Worm (Caenorhabditis elegans) whole organism, young adult: Measurements from ENCODE around the gene ZK1010.2.
A peak's percentile ranks its signal among the peaks of the same experiment; 100 is the strongest.

Experiments
- B0035.1 ChIP-seq: sonication (generic microtip); optimal IDR thresholded peaks from 2 replicates; lab custom pipeline; 2016; ENCODE audit warnings: missing genetic modification characterization, mild to moderate bottlenecking, missing compliant biosample characterization, missing genotype, missing genetic modification reagents
- F10E7.11 ChIP-seq: sonication (generic microtip); optimal IDR thresholded peaks from 2 replicates; lab custom pipeline; 2017; ENCODE audit warnings: mild to moderate bottlenecking, missing genetic modification characterization, moderate library complexity, missing compliant biosample characterization
- F22D6.2 ChIP-seq: sonication (generic microtip); optimal IDR thresholded peaks from 2 replicates; lab custom pipeline; 2016; ENCODE audit warnings: mild to moderate bottlenecking, missing genetic modification characterization, missing compliant biosample characterization
- F39B2.1 ChIP-seq: fragments of 200-800 bp; sonication (Bioruptor generic); IDR thresholded peaks from 2 replicates; pipeline ENCODE4 v1.3.6; 2022; ENCODE audit warnings: missing genetic modification reagents, missing genetic modification characterization, missing compliant biosample characterization
- F49E8.2 ChIP-seq: sonication (generic microtip); optimal IDR thresholded peaks from 3 replicates; lab custom pipeline; 2017; ENCODE audit warnings: missing genetic modification characterization, mild to moderate bottlenecking, missing compliant biosample characterization, antibody characterized with exemption, moderate library complexity; ENCODE audit not compliant: insufficient read depth
- F52B5.7 ChIP-seq: sonication (generic microtip); optimal IDR thresholded peaks from 2 replicates; lab custom pipeline; 2016; ENCODE audit warnings: mild to moderate bottlenecking, missing genetic modification characterization, missing compliant biosample characterization
- F57C9.4 ChIP-seq: sonication (generic microtip); optimal IDR thresholded peaks from 2 replicates; lab custom pipeline; 2017; ENCODE audit warnings: mild to moderate bottlenecking, missing genetic modification characterization, missing compliant biosample characterization
- K11D2.4 ChIP-seq: fragments of 200-800 bp; sonication (Bioruptor generic); IDR thresholded peaks from 2 replicates; pipeline ENCODE4 v1.3.6; 2022; ENCODE audit warnings: missing genetic modification reagents, missing genetic modification characterization, missing compliant biosample characterization
- K12H6.12 ChIP-seq: fragments of 200-800 bp; sonication (Bioruptor generic); optimal IDR thresholded peaks from 2 replicates; lab custom pipeline; 2018; ENCODE audit warnings: mild to moderate bottlenecking, missing genetic modification characterization, missing compliant biosample characterization
- T07F8.4 ChIP-seq: sonication (generic microtip); optimal IDR thresholded peaks from 2 replicates; lab custom pipeline; 2016; ENCODE audit warnings: mild to moderate bottlenecking, missing genetic modification characterization, moderate library complexity, missing compliant biosample characterization
- T26A5.8 ChIP-seq: sonication (generic microtip); optimal IDR thresholded peaks from 2 replicates; lab custom pipeline; 2016; ENCODE audit warnings: missing genetic modification characterization, missing compliant biosample characterization
- Y95B8A.8 ChIP-seq: fragments of 200-800 bp; sonication (Bioruptor generic); IDR thresholded peaks from 2 replicates; pipeline ENCODE4 v1.3.6; 2022; ENCODE audit warnings: missing genetic modification reagents, missing genetic modification characterization, missing compliant biosample characterization
- ZK185.1 ChIP-seq: sonication (generic microtip); optimal IDR thresholded peaks from 2 replicates; lab custom pipeline; 2016; ENCODE audit warnings: mild to moderate bottlenecking, missing genetic modification characterization, missing compliant biosample characterization; ENCODE audit not compliant: poor library complexity, severe bottlenecking
- aptf-2 ChIP-seq: fragments of 200-800 bp; sonication (Bioruptor generic); conservative IDR thresholded peaks from 2 replicates; pipeline ENCODE4 v1.3.6; 2022; ENCODE audit warnings: missing genetic modification reagents, missing genetic modification characterization, missing compliant biosample characterization
- aptf-3 ChIP-seq: fragments of 200-800 bp; sonication (Bioruptor generic); IDR thresholded peaks from 2 replicates; pipeline ENCODE4 v1.3.6; 2022; ENCODE audit warnings: missing genetic modification characterization, missing compliant biosample characterization
- bed-1 ChIP-seq: fragments of 200-800 bp; sonication (Bioruptor generic); IDR thresholded peaks from 2 replicates; pipeline ENCODE4 v1.3.6; 2022; ENCODE audit warnings: missing genetic modification reagents, missing genetic modification characterization, missing compliant biosample characterization
- ccch-3 ChIP-seq: fragments of 200-800 bp; sonication (Bioruptor generic); optimal IDR thresholded peaks from 2 replicates; lab custom pipeline; 2018; ENCODE audit warnings: mild to moderate bottlenecking, missing genetic modification characterization, missing compliant biosample characterization
- chd-7 ChIP-seq: sonication (generic microtip); optimal IDR thresholded peaks from 2 replicates; lab custom pipeline; 2016; ENCODE audit warnings: mild to moderate bottlenecking, missing genetic modification characterization, moderate library complexity, missing compliant biosample characterization
- dpff-1 ChIP-seq: sonication (generic microtip); optimal IDR thresholded peaks from 2 replicates; lab custom pipeline; 2017; ENCODE audit warnings: mild to moderate bottlenecking, missing genetic modification characterization, missing compliant biosample characterization
- dpl-1 ChIP-seq: fragments of 150-350 bp; optimal IDR thresholded peaks from 2 replicates; lab custom pipeline; 2014; ENCODE audit warnings: missing biosample characterization, missing genetic modification reagents, missing genetic modification characterization
- egl-18 ChIP-seq: fragments of 200-800 bp; sonication (Bioruptor generic); IDR thresholded peaks from 2 replicates; pipeline ENCODE4 v1.3.6; 2022; ENCODE audit warnings: missing genetic modification reagents, missing genetic modification characterization, missing compliant biosample characterization
- egrh-3 ChIP-seq: fragments of 200-800 bp; sonication (Bioruptor generic); IDR thresholded peaks from 2 replicates; pipeline ENCODE4 v1.3.6; 2022; ENCODE audit warnings: missing genetic modification reagents, missing genetic modification characterization, missing compliant biosample characterization
- hmg-1.2 ChIP-seq: fragments of 200-800 bp; sonication (Bioruptor generic); IDR thresholded peaks from 2 replicates; pipeline ENCODE4 v1.3.6; 2022; ENCODE audit warnings: missing genetic modification reagents, missing genetic modification characterization, missing compliant biosample characterization
- hrde-1 ChIP-seq: sonication (generic microtip); optimal IDR thresholded peaks from 2 replicates; lab custom pipeline; 2016; ENCODE audit warnings: missing genetic modification characterization, mild to moderate bottlenecking, missing compliant biosample characterization, moderate library complexity, missing genotype, missing genetic modification reagents, borderline replicate concordance
- lag-1 ChIP-seq: fragments of 200-800 bp; sonication (Bioruptor generic); IDR thresholded peaks from 2 replicates; pipeline ENCODE4 v1.3.6; 2022; ENCODE audit warnings: missing genetic modification reagents, missing genetic modification characterization, missing compliant biosample characterization
- let-607 ChIP-seq, 2 experiments: fragments of 200-800 bp in 1 of 2; sonication (Bioruptor generic) in 1 of 2; sonication (generic microtip) in 1 of 2; optimal IDR thresholded peaks; 2 replicates each; lab custom pipeline; 2016 to 2018; ENCODE audit warnings: mild to moderate bottlenecking in 2 of 2, missing compliant biosample characterization in 2 of 2, missing genetic modification characterization in 2 of 2, moderate library complexity in 2 of 2, missing genotype in 1 of 2
- lin-26 ChIP-seq: fragments of 200-800 bp; sonication (Bioruptor generic); IDR thresholded peaks from 2 replicates; pipeline ENCODE4 v1.3.6; 2022; ENCODE audit warnings: missing genetic modification reagents, missing genetic modification characterization, missing compliant biosample characterization
- lin-35 ChIP-seq, 3 experiments: fragments of 150-350 bp in 2 of 3; sonication (generic microtip) in 1 of 3; optimal IDR thresholded peaks; 2 replicates each; lab custom pipeline; 2014 to 2018; ENCODE audit warnings: missing biosample characterization in 3 of 3, missing genetic modification characterization in 3 of 3, missing genetic modification reagents in 3 of 3
- lin-54 ChIP-seq: fragments of 200-800 bp; sonication (Bioruptor generic); optimal IDR thresholded peaks from 2 replicates; lab custom pipeline; 2018; ENCODE audit warnings: mild to moderate bottlenecking, missing genetic modification characterization, missing compliant biosample characterization
- lsy-27 ChIP-seq: sonication (generic microtip); optimal IDR thresholded peaks from 2 replicates; lab custom pipeline; 2017; ENCODE audit warnings: missing genetic modification characterization, mild to moderate bottlenecking, missing compliant biosample characterization, antibody characterized with exemption, missing genotype, borderline replicate concordance; ENCODE audit not compliant: insufficient read depth
- madf-3 ChIP-seq: fragments of 200-800 bp; sonication (Bioruptor generic); IDR thresholded peaks from 2 replicates; pipeline ENCODE4 v1.3.6; 2022; ENCODE audit warnings: missing genetic modification reagents, missing genetic modification characterization, missing compliant biosample characterization
- mel-28 ChIP-seq: sonication (generic microtip); optimal IDR thresholded peaks from 2 replicates; lab custom pipeline; 2016; ENCODE audit warnings: borderline replicate concordance, mild to moderate bottlenecking, missing genetic modification characterization, missing compliant biosample characterization
- nfyb-1 ChIP-seq: fragments of 200-800 bp; sonication (Bioruptor generic); IDR thresholded peaks from 2 replicates; pipeline ENCODE4 v1.3.6; 2022; ENCODE audit warnings: missing genetic modification reagents, missing genetic modification characterization, missing compliant biosample characterization
- nhr-179 ChIP-seq: sonication (generic microtip); optimal IDR thresholded peaks from 2 replicates; lab custom pipeline; 2016; ENCODE audit warnings: mild to moderate bottlenecking, missing genetic modification characterization, missing compliant biosample characterization
- nhr-27 ChIP-seq: fragments of 200-800 bp; sonication (Bioruptor generic); optimal IDR thresholded peaks from 2 replicates; lab custom pipeline; 2018; ENCODE audit warnings: mild to moderate bottlenecking, missing genetic modification characterization, moderate library complexity, missing compliant biosample characterization
- nhr-80 ChIP-seq: sonication (generic microtip); optimal IDR thresholded peaks from 2 replicates; lab custom pipeline; 2016; ENCODE audit warnings: missing genetic modification characterization, missing compliant biosample characterization
- rcor-1 ChIP-seq: fragments of 200-800 bp; sonication (Bioruptor generic); IDR thresholded peaks from 2 replicates; pipeline ENCODE4 v1.3.6; 2022; ENCODE audit warnings: missing genetic modification reagents, missing genetic modification characterization, missing compliant biosample characterization
- rec-8 ChIP-seq, 2 experiments: sonication (generic microtip); optimal IDR thresholded peaks; 2 replicates each; lab custom pipeline; 2016; ENCODE audit warnings: mild to moderate bottlenecking in 2 of 2, missing genetic modification characterization in 2 of 2, missing genetic modification reagents in 2 of 2, missing genotype in 2 of 2, missing biosample characterization in 1 of 2, missing compliant biosample characterization in 1 of 2, moderate library complexity in 1 of 2
- repo-1 ChIP-seq: sonication (generic microtip); optimal IDR thresholded peaks from 2 replicates; lab custom pipeline; 2017; ENCODE audit warnings: mild to moderate bottlenecking, missing genetic modification characterization, missing compliant biosample characterization
- sea-2 ChIP-seq: fragments of 200-800 bp; sonication (Bioruptor generic); IDR thresholded peaks from 2 replicates; pipeline ENCODE4 v1.3.6; 2022; ENCODE audit warnings: missing genetic modification characterization, missing compliant biosample characterization
- snpc-1.3 ChIP-seq: sonication (generic microtip); optimal IDR thresholded peaks from 2 replicates; lab custom pipeline; 2017; ENCODE audit warnings: missing genetic modification characterization, mild to moderate bottlenecking, missing compliant biosample characterization, antibody characterized with exemption, moderate library complexity, missing genotype, missing genetic modification reagents; ENCODE audit not compliant: insufficient read depth
- snpc-4 ChIP-seq, 5 experiments: fragments of 150-350 bp in 1 of 5; sonication (generic microtip) in 4 of 5; optimal IDR thresholded peaks; 2 replicates each; lab custom pipeline; 2014 to 2018; ENCODE audit warnings: missing genetic modification characterization in 5 of 5, missing biosample characterization in 3 of 5, antibody characterized with exemption in 2 of 5, mild to moderate bottlenecking in 2 of 5, missing compliant biosample characterization in 2 of 5, missing genotype in 2 of 5, moderate library complexity in 2 of 5, missing genetic modification reagents in 1 of 5
- tbp1 ChIP-seq: fragments of 200-800 bp; sonication (Bioruptor generic); optimal IDR thresholded peaks from 2 replicates; lab custom pipeline; 2018; ENCODE audit warnings: mild to moderate bottlenecking, missing genetic modification characterization, missing compliant biosample characterization
- ztf-26 ChIP-seq: sonication (generic microtip); optimal IDR thresholded peaks from 2 replicates; lab custom pipeline; 2017; ENCODE audit warnings: missing genetic modification characterization, missing compliant biosample characterization
- ztf-28 ChIP-seq: fragments of 200-800 bp; sonication (Bioruptor generic); IDR thresholded peaks from 2 replicates; pipeline ENCODE4 v1.3.6; 2022; ENCODE audit warnings: missing genetic modification reagents, missing genetic modification characterization, missing compliant biosample characterization
- ztf-3 ChIP-seq: fragments of 200-800 bp; sonication (Bioruptor generic); optimal IDR thresholded peaks from 2 replicates; lab custom pipeline; 2018; ENCODE audit warnings: mild to moderate bottlenecking, missing genetic modification characterization, missing compliant biosample characterization

The ZK1010.2 gene

ce11 chrIII:12931786-12932427, 45.8 kb downstream of the ZK1010.2 start, which contains the start of gene rbm-7:
Gene rbm-7 (minus strand): TSS chrIII:12931867.
- TF ChIP-seq ZK185.1 (tag; lab: Kevin White, UChicago) = peak; percentile 29
- no peak for TF ChIP-seq ztf-3 (GFP tag; lab: Kevin White, UChicago)
- TF ChIP-seq lin-54 (GFP tag; lab: Kevin White, UChicago) = peak; percentile 71
- TF ChIP-seq ccch-3 (GFP tag; lab: Kevin White, UChicago) = no peak
- TF ChIP-seq hrde-1 (tag; lab: Kevin White, UChicago) = no peak
- no peak for TF ChIP-seq F52B5.7 (tag; lab: Kevin White, UChicago)
- no peak for TF ChIP-seq lag-1
- 0 out of 2 replicates have a peak, but pooled peaks have one; percentile 31 for TF ChIP-seq rcor-1 (GFP tag; lab: Robert Waterston, UW)
- TF ChIP-seq nhr-179 (tag; lab: Kevin White, UChicago) = no peak
- TF ChIP-seq chd-7 (tag; lab: Kevin White, UChicago) = no peak
- no peak for TF ChIP-seq Y95B8A.8 (GFP tag; lab: Robert Waterston, UW)
- TF ChIP-seq T07F8.4 = no peak
- TF ChIP-seq F22D6.2 (tag; lab: Kevin White, UChicago) = no peak
- peak; percentile 48 for TF ChIP-seq tbp1 (GFP tag; lab: Kevin White, UChicago)
- no peak for TF ChIP-seq nhr-27 (tag; lab: Kevin White, UChicago)
- peak; percentile 18 for TF ChIP-seq snpc-1.3 (tag; lab: Kevin White, UChicago)
- TF ChIP-seq dpff-1 (tag; lab: Kevin White, UChicago) = no peak
- no peak for TF ChIP-seq mel-28 (tag; lab: Kevin White, UChicago)
- no peak for TF ChIP-seq aptf-2 (GFP tag; lab: Robert Waterston, UW)
- TF ChIP-seq ztf-26 (tag; lab: Kevin White, UChicago) = peak; percentile 68
- TF ChIP-seq dpl-1 (GFP tag; lab: Kevin White, UChicago) = peak; percentile 29
- TF ChIP-seq repo-1 (tag; lab: Kevin White, UChicago) = no peak
- peak; percentile 53 for TF ChIP-seq hmg-1.2 (GFP tag; lab: Robert Waterston, UW)
- TF ChIP-seq lin-35 (GFP tag; optimal IDR thresholded peaks at IDR 0.05; lab: Kevin White, UChicago) = peak in 1 of 3 experiments; percentile 43
- TF ChIP-seq egrh-3 (GFP tag; lab: Robert Waterston, UW) = no peak
- TF ChIP-seq K11D2.4 = peak; percentile 76
- TF ChIP-seq lsy-27 (tag; lab: Kevin White, UChicago) = no peak
- peak; percentile 32 for TF ChIP-seq K12H6.12 (tag; lab: Kevin White, UChicago)
- TF ChIP-seq lin-26 (GFP tag; lab: Robert Waterston, UW) = no peak
- no peak for TF ChIP-seq B0035.1 (tag; lab: Kevin White, UChicago)
- TF ChIP-seq bed-1 (GFP tag; lab: Robert Waterston, UW) = no peak
- TF ChIP-seq egl-18 (GFP tag; lab: Robert Waterston, UW) = no peak
- TF ChIP-seq T26A5.8 (tag; lab: Kevin White, UChicago) = no peak
- TF ChIP-seq F10E7.11 (tag; lab: Kevin White, UChicago) = no peak
- TF ChIP-seq nhr-80 (tag; lab: Kevin White, UChicago) = peak; percentile 5
- no peak for TF ChIP-seq ztf-28 (GFP tag; lab: Robert Waterston, UW)
- TF ChIP-seq snpc-4 (GFP tag; optimal IDR thresholded peaks at IDR 0.05; lab: Kevin White, UChicago) = no peak
- peak in 2 of 4 experiments; percentile 14 to 34 for TF ChIP-seq snpc-4 (tag; optimal IDR thresholded peaks at IDR 0.05; lab: Kevin White, UChicago)
- no peak for TF ChIP-seq sea-2
- no peak for TF ChIP-seq rec-8 (tag; optimal IDR thresholded peaks at IDR 0.05; lab: Kevin White, UChicago)
- 0 out of 2 replicates have a peak, but pooled peaks have one; percentile 8 for TF ChIP-seq madf-3 (GFP tag; lab: Robert Waterston, UW)
- TF ChIP-seq F57C9.4 = no peak
- no peak for TF ChIP-seq F49E8.2 (tag; lab: Kevin White, UChicago)
- peak; percentile 49; the same call in 1 of the 2 replicates for TF ChIP-seq nfyb-1
- no peak for TF ChIP-seq F39B2.1 (GFP tag; lab: Robert Waterston, UW)
- TF ChIP-seq let-607 (tag; optimal IDR thresholded peaks at IDR 0.05; lab: Kevin White, UChicago) = peak; percentile 11 to 36
- no peak for TF ChIP-seq aptf-3 (GFP tag; lab: Robert Waterston, UW)
